Fruit fly (Drosophila melanogaster) whole organism, embryonic: Measurements from ENCODE around the gene Cln7.
A peak's percentile ranks its signal among the peaks of the same experiment; 100 is the strongest.

Experiments used
- Abd-B ChIP-seq: fragments of 200-800 bp; sonication (Bioruptor generic); optimal IDR thresholded peaks from 2 replicates; lab custom pipeline; 2018; ENCODE audit warnings: missing biosample characterization, mild to moderate bottlenecking, missing genetic modification characterization, moderate library complexity
- CG10979 ChIP-seq: fragments of 200-800 bp; sonication (Bioruptor generic); optimal IDR thresholded peaks from 2 replicates; lab custom pipeline; 2018; ENCODE audit warnings: missing biosample characterization, mild to moderate bottlenecking, missing genetic modification characterization, moderate library complexity
- CG11247 ChIP-seq: fragments of 200-800 bp; sonication (Bioruptor generic); IDR thresholded peaks from 2 replicates; pipeline ENCODE4 v1.3.6; 2022; ENCODE audit warnings: missing biosample characterization, missing genetic modification characterization
- CG11723 ChIP-seq: fragments of 200-800 bp; sonication (Bioruptor generic); optimal IDR thresholded peaks from 2 replicates; lab custom pipeline; 2017; ENCODE audit warnings: missing biosample characterization, mild to moderate bottlenecking, missing genetic modification characterization
- CG12104 ChIP-seq: fragments of 200-800 bp; sonication (Bioruptor generic); optimal IDR thresholded peaks from 3 replicates; lab custom pipeline; 2016; ENCODE audit warnings: missing biosample characterization, missing genetic modification characterization
- CG13287 ChIP-seq: fragments of 200-800 bp; sonication (Bioruptor generic); IDR thresholded peaks from 2 replicates; pipeline ENCODE4 v1.3.6; 2022; ENCODE audit warnings: missing biosample characterization, missing genetic modification characterization; ENCODE audit not compliant: partially characterized antibody
- CG13775 ChIP-seq: fragments of 200-800 bp; sonication (Bioruptor generic); optimal IDR thresholded peaks from 3 replicates; lab custom pipeline; 2017; ENCODE audit warnings: missing biosample characterization, mild to moderate bottlenecking, missing genetic modification characterization
- CG14014 ChIP-seq: fragments of 200-800 bp; sonication (Bioruptor generic); IDR thresholded peaks from 2 replicates; pipeline ENCODE4 v1.3.6; 2022; ENCODE audit warnings: missing biosample characterization, missing genetic modification characterization
- CG14050 ChIP-seq: fragments of 200-800 bp; sonication (Bioruptor generic); IDR thresholded peaks from 3 replicates; pipeline ENCODE4 v1.3.6; 2022; ENCODE audit warnings: missing biosample characterization, missing genetic modification characterization
- CG1647 ChIP-seq: fragments of 200-800 bp; sonication (Bioruptor generic); optimal IDR thresholded peaks from 3 replicates; lab custom pipeline; 2016; ENCODE audit warnings: missing biosample characterization, missing genetic modification characterization
- CG16779 ChIP-seq: fragments of 200-800 bp; sonication (Bioruptor generic); IDR thresholded peaks from 2 replicates; pipeline ENCODE4 v1.3.6; 2022; ENCODE audit warnings: missing biosample characterization, missing genetic modification characterization
- CG17802 ChIP-seq: fragments of 200-800 bp; sonication (Bioruptor generic); optimal IDR thresholded peaks from 2 replicates; lab custom pipeline; 2018; ENCODE audit warnings: missing biosample characterization, mild to moderate bottlenecking, missing genetic modification characterization, moderate library complexity
- CG3163 ChIP-seq: fragments of 200-800 bp; sonication (Bioruptor generic); optimal IDR thresholded peaks from 3 replicates; lab custom pipeline; 2016; ENCODE audit warnings: missing biosample characterization, missing genetic modification characterization
- CG3847 ChIP-seq: fragments of 200-800 bp; sonication (Bioruptor generic); IDR thresholded peaks from 2 replicates; pipeline ENCODE4 v1.3.6; 2022; ENCODE audit warnings: missing biosample characterization, missing genetic modification characterization
- CG4328 ChIP-seq: fragments of 200-800 bp; sonication (Bioruptor generic); optimal IDR thresholded peaks from 3 replicates; lab custom pipeline; 2017; ENCODE audit warnings: missing biosample characterization, missing genetic modification reagents, missing genetic modification characterization
- CG5245 ChIP-seq: fragments of 200-800 bp; sonication (Bioruptor generic); optimal IDR thresholded peaks from 3 replicates; lab custom pipeline; 2016; ENCODE audit warnings: missing biosample characterization, missing genetic modification characterization
- CG7357 ChIP-seq: fragments of 200-800 bp; sonication (Bioruptor generic); IDR thresholded peaks from 3 replicates; pipeline ENCODE4 v1.3.6; 2022; ENCODE audit warnings: missing biosample characterization, missing genetic modification characterization
- CG7928 ChIP-seq: fragments of 200-800 bp; sonication (Bioruptor generic); optimal IDR thresholded peaks from 2 replicates; lab custom pipeline; 2017; ENCODE audit warnings: missing biosample characterization, mild to moderate bottlenecking, missing genetic modification characterization
- CG7987 ChIP-seq: fragments of 200-800 bp; sonication (Bioruptor generic); optimal IDR thresholded peaks from 2 replicates; lab custom pipeline; 2018; ENCODE audit warnings: missing biosample characterization, mild to moderate bottlenecking, missing genetic modification characterization, moderate library complexity
- CG8388 ChIP-seq: fragments of 200-800 bp; sonication (Bioruptor generic); optimal IDR thresholded peaks from 2 replicates; lab custom pipeline; 2019; ENCODE audit warnings: missing biosample characterization, mild to moderate bottlenecking, missing genetic modification characterization, moderate library complexity
- CG8765 ChIP-seq: fragments of 200-800 bp; sonication (Bioruptor generic); IDR thresholded peaks from 2 replicates; pipeline ENCODE4 v1.3.6; 2022; ENCODE audit warnings: missing biosample characterization, missing genetic modification characterization
- CG8924 ChIP-seq: fragments of 200-800 bp; optimal IDR thresholded peaks from 3 replicates; lab custom pipeline; 2019; ENCODE audit warnings: missing biosample characterization, mild to moderate bottlenecking, missing genetic modification characterization, moderate library complexity
- CkIIα-i1 ChIP-seq: fragments of 200-800 bp; sonication (Bioruptor generic); IDR thresholded peaks from 2 replicates; pipeline ENCODE4 v1.3.6; 2022; ENCODE audit warnings: missing biosample characterization, missing genetic modification characterization
- D19B ChIP-seq: fragments of 200-800 bp; sonication (Bioruptor generic); optimal IDR thresholded peaks from 2 replicates; lab custom pipeline; 2017; ENCODE audit warnings: missing biosample characterization, mild to moderate bottlenecking, missing genetic modification characterization
- ERR ChIP-seq: fragments of 200-800 bp; sonication (Bioruptor generic); optimal IDR thresholded peaks from 2 replicates; lab custom pipeline; 2016; ENCODE audit warnings: missing biosample characterization, missing genetic modification characterization
- Hand ChIP-seq: fragments of 200-800 bp; sonication (Bioruptor generic); optimal IDR thresholded peaks from 2 replicates; lab custom pipeline; 2017; ENCODE audit warnings: mild to moderate bottlenecking, missing biosample characterization, missing genetic modification reagents, missing genetic modification characterization
- Lpt ChIP-seq: fragments of >200 bp; optimal IDR thresholded peaks from 2 replicates; lab custom pipeline; 2018; ENCODE audit warnings: missing biosample characterization, missing genetic modification characterization
- MBD-R2 ChIP-seq: fragments of 200-800 bp; sonication (Bioruptor generic); IDR thresholded peaks from 2 replicates; pipeline ENCODE4 v1.3.6; 2022; ENCODE audit warnings: missing biosample characterization, missing genetic modification characterization
- NC2α ChIP-seq: fragments of 200-800 bp; sonication (Bioruptor generic); optimal IDR thresholded peaks from 2 replicates; lab custom pipeline; 2016; ENCODE audit warnings: missing biosample characterization, missing genetic modification characterization
- Nf-YA ChIP-seq: fragments of 200-800 bp; sonication (Bioruptor generic); IDR thresholded peaks from 2 replicates; pipeline ENCODE4 v1.3.6; 2022; ENCODE audit warnings: missing biosample characterization, missing genetic modification characterization
- Ssrp ChIP-seq: fragments of 200-800 bp; sonication (Bioruptor generic); optimal IDR thresholded peaks from 2 replicates; lab custom pipeline; 2018; ENCODE audit warnings: missing biosample characterization, mild to moderate bottlenecking, missing genetic modification characterization, moderate library complexity
- TFAM ChIP-seq: fragments of 200-800 bp; sonication (Bioruptor generic); optimal IDR thresholded peaks from 2 replicates; lab custom pipeline; 2017; ENCODE audit warnings: missing biosample characterization, missing genetic modification characterization, inconsistent platforms
- Usf ChIP-seq: fragments of 200-800 bp; sonication (Bioruptor generic); optimal IDR thresholded peaks from 2 replicates; lab custom pipeline; 2017; ENCODE audit warnings: missing genotype, missing biosample characterization, missing genetic modification characterization
- ac ChIP-seq: fragments of 200-800 bp; sonication (Bioruptor generic); optimal IDR thresholded peaks from 3 replicates; lab custom pipeline; 2017; ENCODE audit warnings: missing biosample characterization, mild to moderate bottlenecking, missing genetic modification characterization
- cato ChIP-seq: fragments of 200-800 bp; sonication (Bioruptor generic); optimal IDR thresholded peaks from 2 replicates; lab custom pipeline; 2016; ENCODE audit warnings: missing biosample characterization, missing genetic modification characterization, borderline replicate concordance
- chif ChIP-seq, 2 experiments: fragments of 200-800 bp; sonication (Bioruptor generic); optimal IDR thresholded peaks; 3 replicates each; lab custom pipeline; 2016; ENCODE audit warnings: missing biosample characterization in 2 of 2, missing genetic modification characterization in 2 of 2
- fd3F ChIP-seq: fragments of 200-800 bp; sonication (Bioruptor generic); optimal IDR thresholded peaks from 2 replicates; lab custom pipeline; 2018; ENCODE audit warnings: missing biosample characterization, mild to moderate bottlenecking, missing genetic modification characterization, moderate library complexity
- gce ChIP-seq: fragments of 200-800 bp; sonication (Bioruptor generic); IDR thresholded peaks from 3 replicates; pipeline ENCODE4 v1.3.6; 2022; ENCODE audit warnings: missing biosample characterization, missing genetic modification characterization
- her ChIP-seq: fragments of 200-800 bp; sonication (Bioruptor generic); optimal IDR thresholded peaks from 2 replicates; lab custom pipeline; 2016; ENCODE audit warnings: missing biosample characterization, missing genetic modification characterization
- insv ChIP-seq, 2 experiments: fragments of 200-800 bp; sonication (Bioruptor generic); optimal IDR thresholded peaks; 3 replicates each; lab custom pipeline; 2016 to 2018; ENCODE audit warnings: missing biosample characterization in 2 of 2, missing genetic modification characterization in 2 of 2
- otp ChIP-seq: fragments of 200-800 bp; sonication (Bioruptor generic); IDR thresholded peaks from 3 replicates; pipeline ENCODE4, ENCODE4 v1.3.6; 2022; ENCODE audit warnings: missing biosample characterization, missing genetic modification characterization
- pfk ChIP-seq: fragments of 200-800 bp; sonication (Bioruptor generic); optimal IDR thresholded peaks from 2 replicates; lab custom pipeline; 2018; ENCODE audit warnings: missing biosample characterization, mild to moderate bottlenecking, missing genetic modification characterization, moderate library complexity
- run ChIP-seq: fragments of 200-800 bp; sonication (Bioruptor generic); optimal IDR thresholded peaks from 3 replicates; lab custom pipeline; 2018; ENCODE audit warnings: missing biosample characterization, mild to moderate bottlenecking, missing genetic modification characterization
- sc ChIP-seq, 3 experiments: fragments of >200 bp in 2 of 3; fragments of 200-800 bp in 1 of 3; sonication (Bioruptor generic) in 1 of 3; optimal IDR thresholded peaks; 2 replicates in 2 of 3; 3 replicates in 1 of 3; lab custom pipeline; 2017; ENCODE audit warnings: mild to moderate bottlenecking in 1 of 3, missing biosample characterization in 1 of 3, missing genetic modification characterization in 1 of 3, missing genetic modification reagents in 1 of 3
- sob ChIP-seq: fragments of 200-800 bp; sonication (Bioruptor generic); IDR thresholded peaks from 2 replicates; pipeline ENCODE4 v1.3.6; 2022; ENCODE audit warnings: missing biosample characterization, missing genetic modification characterization
- tap ChIP-seq: fragments of 200-800 bp; optimal IDR thresholded peaks from 3 replicates; lab custom pipeline; 2019; ENCODE audit warnings: missing biosample characterization, mild to moderate bottlenecking, missing genetic modification characterization, moderate library complexity
- tin ChIP-seq: fragments of 200-800 bp; sonication (Bioruptor generic); optimal IDR thresholded peaks from 3 replicates; lab custom pipeline; 2016; ENCODE audit warnings: missing biosample characterization, missing genetic modification characterization
- unc-4 ChIP-seq: fragments of 200-800 bp; sonication (Bioruptor generic); IDR thresholded peaks from 2 replicates; pipeline ENCODE4 v1.3.6; 2022; ENCODE audit warnings: missing biosample characterization, missing genetic modification characterization; ENCODE audit not compliant: partially characterized antibody
- zfh2 ChIP-seq: fragments of 200-800 bp; sonication (Bioruptor generic); optimal IDR thresholded peaks from 2 replicates; lab custom pipeline; 2016; ENCODE audit warnings: missing biosample characterization, missing genetic modification characterization

Cln7 gene

dm6 chr3L:7328567-7329253, 16.3 kb downstream of the Cln7 start, which contains the start of the genes mrva, CG42307 and mus312 (continued):
- TF ChIP-seq CG13287 (GFP tag; lab: Robert Waterston, UW) (peak; percentile 52), CG3847 (GFP tag; lab: Robert Waterston, UW) (peak; percentile 93), CkIIα-i1 (GFP tag; lab: Robert Waterston, UW) (no peak), MBD-R2 (peak; percentile 84), ac (GFP tag; lab: Kevin White, UChicago) (peak; percentile 52), D19B (no peak), fd3F (peak; percentile 93), ERR (GFP tag; lab: Kevin White, UChicago) (no peak), CG12104 (GFP tag; lab: Kevin White, UChicago) (peak; percentile 86), gce (GFP tag; lab: Robert Waterston, UW) (0 out of 3 replicates have a peak, but pooled peaks have one; percentile 14), CG7357 (GFP tag; lab: Robert Waterston, UW) (peak; percentile 79), Usf (GFP tag; lab: Kevin White, UChicago) (peak; percentile 73), CG13775 (GFP tag; lab: Kevin White, UChicago) (peak; percentile 93), CG10979 (tag; lab: Kevin White, UChicago) (peak; percentile 90), Ssrp (peak; percentile 93), unc-4 (GFP tag; lab: Robert Waterston, UW) (peak; percentile 46), pfk (GFP tag; lab: Kevin White, UChicago) (peak; percentile 5), CG4328 (peak; percentile 92), run (peak; percentile 80), otp (GFP tag; lab: Robert Waterston, UW) (peak; percentile 82), CG3163 (GFP tag; lab: Kevin White, UChicago) (no peak), CG11723 (GFP tag; lab: Kevin White, UChicago) (peak; percentile 69), CG14014 (GFP tag; lab: Robert Waterston, UW) (peak; percentile 89), CG8765 (GFP tag; lab: Robert Waterston, UW) (0 out of 2 replicates have a peak, but pooled peaks have one; percentile 54), CG14050 (GFP tag; lab: Robert Waterston, UW) (peak; percentile 76), zfh2 (GFP tag; lab: Kevin White, UChicago) (no peak), CG7987 (GFP tag; lab: Kevin White, UChicago) (peak; percentile 31), cato (peak; percentile 59), CG8388 (GFP tag; lab: Kevin White, UChicago) (peak; percentile 88), Nf-YA (GFP tag; lab: Robert Waterston, UW) (peak; percentile 46; the same call in 1 of the 2 replicates), CG17802 (tag; lab: Kevin White, UChicago) (peak; percentile 53), tap (no peak), CG7928 (GFP tag; lab: Kevin White, UChicago) (peak; percentile 47), sc (optimal IDR thresholded peaks at IDR 0.05; lab: Kevin White, UChicago) (no peak), sc (GFP tag; optimal IDR thresholded peaks at IDR 0.05; lab: Kevin White, UChicago) (no peak), CG5245 (peak; percentile 29), TFAM (GFP tag; lab: Kevin White, UChicago) (no peak), CG8924 (tag; lab: Kevin White, UChicago) (peak; percentile 96), Abd-B (GFP tag; lab: Kevin White, UChicago) (peak; percentile 90), NC2α (GFP tag; lab: Kevin White, UChicago) (no peak), Lpt (no peak), insv (GFP tag; optimal IDR thresholded peaks at IDR 0.05; lab: Kevin White, UChicago) (peak in 1 of 2 experiments; percentile 75), CG16779 (no peak), her (GFP tag; lab: Kevin White, UChicago) (peak; percentile 34), Hand (peak; percentile 74), sob (GFP tag; lab: Robert Waterston, UW) (peak; percentile 82), tin (peak; percentile 82), CG1647 (GFP tag; lab: Kevin White, UChicago) (peak; percentile 44), chif (GFP tag; optimal IDR thresholded peaks at IDR 0.05; lab: Kevin White, UChicago) (peak in 1 of 2 experiments; percentile 49), CG11247 (GFP tag; lab: Robert Waterston, UW) (peak; percentile 75)
